Fruit fly (Drosophila melanogaster) whole organism, pupa: ENCODE measurements around the gene Orp8.

Experiments
- CG14655 ChIP-seq: fragments of 200-800 bp; sonication (Bioruptor generic); optimal IDR thresholded peaks from 3 replicates; lab custom pipeline; 2017; ENCODE audit warnings: mild to moderate bottlenecking, missing biosample characterization, missing genetic modification reagents, missing genetic modification characterization
- CG15710 ChIP-seq: fragments of 200-800 bp; sonication (Bioruptor generic); optimal IDR thresholded peaks from 2 replicates; lab custom pipeline; 2018; ENCODE audit warnings: missing biosample characterization, mild to moderate bottlenecking, missing genetic modification characterization, moderate library complexity
- CG17806 ChIP-seq: fragments of 200-800 bp; sonication (Bioruptor generic); optimal IDR thresholded peaks from 2 replicates; lab custom pipeline; 2018; ENCODE audit warnings: missing biosample characterization, mild to moderate bottlenecking, missing genetic modification characterization, moderate library complexity
- CG4496 ChIP-seq: fragments of 200-800 bp; sonication (Bioruptor generic); IDR thresholded peaks from 3 replicates; pipeline ENCODE4 v1.3.6; 2022; ENCODE audit warnings: missing biosample characterization, missing genetic modification characterization
- CG8301 ChIP-seq: fragments of 200-800 bp; sonication (Bioruptor generic); optimal IDR thresholded peaks from 2 replicates; lab custom pipeline; 2018; ENCODE audit warnings: missing biosample characterization, mild to moderate bottlenecking, missing genetic modification characterization
- CG9948 ChIP-seq: fragments of 200-800 bp; sonication (Bioruptor generic); optimal IDR thresholded peaks from 2 replicates; lab custom pipeline; 2018; ENCODE audit warnings: missing biosample characterization, mild to moderate bottlenecking, missing genetic modification characterization, moderate library complexity
- D1 ChIP-seq: fragments of 200-800 bp; sonication (Bioruptor generic); optimal IDR thresholded peaks from 2 replicates; lab custom pipeline; 2018; ENCODE audit warnings: missing biosample characterization, mild to moderate bottlenecking, missing genetic modification characterization, moderate library complexity
- Ets98B ChIP-seq: fragments of 200-800 bp; sonication (Bioruptor generic); IDR thresholded peaks from 2 replicates; pipeline ENCODE4 v1.3.6; 2022; ENCODE audit warnings: missing biosample characterization, missing genetic modification characterization
- Pif1A ChIP-seq: fragments of 200-800 bp; sonication (Bioruptor generic); optimal IDR thresholded peaks from 3 replicates; lab custom pipeline; 2016; ENCODE audit warnings: missing biosample characterization, missing genetic modification characterization
- gl ChIP-seq: fragments of 200-800 bp; sonication (Bioruptor generic); optimal IDR thresholded peaks from 2 replicates; lab custom pipeline; 2018; ENCODE audit warnings: missing biosample characterization, mild to moderate bottlenecking, missing genetic modification characterization
- rn ChIP-seq: fragments of 200-800 bp; sonication (Bioruptor generic); IDR thresholded peaks from 2 replicates; pipeline ENCODE4 v1.3.6; 2022; ENCODE audit warnings: missing biosample characterization, missing genetic modification characterization

dm6 chr3R:20273568-20273967, 35.6 kb upstream of the Orp8 start:
- no peak for TF ChIP-seq CG14655 (GFP tag; lab: Kevin White, UChicago)
- no peak for TF ChIP-seq CG15710
- TF ChIP-seq Ets98B (GFP tag; lab: Robert Waterston, UW), result no peak
- TF ChIP-seq CG17806, result no peak
- no peak for TF ChIP-seq CG8301 (tag; lab: Kevin White, UChicago)
- no peak for TF ChIP-seq D1 (tag; lab: Kevin White, UChicago)
- no peak for TF ChIP-seq CG4496 (GFP tag; lab: Robert Waterston, UW)
- TF ChIP-seq rn, result no peak
- no peak for TF ChIP-seq CG9948 (tag; lab: Kevin White, UChicago)
- no peak for TF ChIP-seq gl (tag; lab: Kevin White, UChicago)
- no peak for TF ChIP-seq Pif1A
